Fruit fly (Drosophila melanogaster) S2 (cell line): ENCODE measurements around the gene hiro.

Experiments
- CG8478 ChIP-seq: fragments of >200 bp; optimal IDR thresholded peaks from 2 replicates; lab custom pipeline; 2018
- CTCF ChIP-seq, 2 experiments: fragments of >200 bp; optimal IDR thresholded peaks; 2 replicates each; lab custom pipeline; 2018

DNA sequence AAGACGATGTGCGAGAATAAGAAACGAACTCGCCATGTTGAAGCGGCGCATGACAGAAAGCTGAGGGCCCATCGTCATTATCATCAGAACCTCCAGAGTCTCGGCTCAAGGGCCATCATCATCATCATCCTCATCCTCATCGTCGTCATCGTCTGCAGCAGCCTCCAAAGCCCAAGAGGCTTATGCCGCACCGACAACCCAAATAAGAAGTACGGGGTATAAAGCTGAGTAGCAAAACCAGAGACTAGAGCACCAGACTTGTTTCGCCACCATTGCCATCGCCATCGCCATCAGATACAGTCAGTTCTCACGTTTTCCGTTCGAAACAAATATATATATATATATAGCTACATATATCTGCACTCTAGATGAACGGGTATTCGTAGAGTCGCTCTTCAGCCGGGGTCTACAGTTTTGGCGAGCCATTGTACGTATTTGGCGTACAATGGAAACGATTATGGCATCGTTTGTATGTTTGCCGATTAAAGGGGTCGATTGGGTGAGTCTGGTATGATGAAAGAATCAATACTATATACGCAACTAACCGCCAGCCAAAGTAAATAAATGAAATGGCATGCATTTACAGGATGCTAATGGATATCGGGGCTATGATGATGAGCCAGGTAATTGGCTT lies 15.5 kb upstream of the hiro start:
- TF ChIP-seq CG8478 (lab: Kevin White, UChicago) = no peak
- TF ChIP-seq CTCF (optimal IDR thresholded peaks at IDR 0.05; lab: Kevin White, UChicago) = no peak
